Fruit fly (Drosophila melanogaster): ENCODE results near the gene CG5854.
A peak's percentile ranks its signal among the peaks of the same experiment; 100 is the strongest.

CG5854 gene

dm6 chr3R:23909347-23909862, 24.3 kb upstream of the CG5854 start (continued):
- peak; percentile 57 for TF ChIP-seq CG13424 (tag; optimal IDR thresholded peaks at IDR 0.05)
- peak; percentile 83 for TF ChIP-seq CG13296 (GFP tag; optimal IDR thresholded peaks at IDR 0.05)
- TF ChIP-seq CG12104 (GFP tag; optimal IDR thresholded peaks at IDR 0.05), result no peak
- no peak for TF ChIP-seq Neu2 (GFP tag; optimal IDR thresholded peaks at IDR 0.05; ENCODE audit: borderline replicate concordance)
- no peak for TF ChIP-seq ab (GFP tag; optimal IDR thresholded peaks at IDR 0.05)
- no peak for TF ChIP-seq Dip2 (GFP tag; IDR thresholded peaks at IDR 0.05)
- TF ChIP-seq hth (optimal IDR thresholded peaks at IDR 0.05), result no peak
- TF ChIP-seq vfl (GFP tag; optimal IDR thresholded peaks at IDR 0.05), result no peak
- no peak for TF ChIP-seq CG13123 (GFP tag; optimal IDR thresholded peaks at IDR 0.05)
- peak; percentile 66 for TF ChIP-seq CrebB (tag; optimal IDR thresholded peaks at IDR 0.05)
- no peak for TF ChIP-seq CG17912 (GFP tag; optimal IDR thresholded peaks at IDR 0.05)
- peak; percentile 31 for TF ChIP-seq CG12071 (GFP tag; optimal IDR thresholded peaks at IDR 0.05)
- peak; percentile 18 for TF ChIP-seq exex (tag; optimal IDR thresholded peaks at IDR 0.05)
- no peak for TF ChIP-seq CG13775 (GFP tag; optimal IDR thresholded peaks at IDR 0.05)
- no peak for TF ChIP-seq CG12942 (GFP tag; optimal IDR thresholded peaks at IDR 0.05)
- no peak for TF ChIP-seq schlank (tag; optimal IDR thresholded peaks at IDR 0.05)
- TF ChIP-seq NFAT (GFP tag; IDR thresholded peaks at IDR 0.05), result no peak
- TF ChIP-seq Ravus (GFP tag; IDR thresholded peaks at IDR 0.05), result no peak
- TF ChIP-seq luna (GFP tag; optimal IDR thresholded peaks at IDR 0.05), result no peak
- no peak for TF ChIP-seq cas (GFP tag; IDR thresholded peaks at IDR 0.05)
- no peak for TF ChIP-seq MESR4 (GFP tag; optimal IDR thresholded peaks at IDR 0.05)
- TF ChIP-seq CG34376 (GFP tag; optimal IDR thresholded peaks at IDR 0.05), result no peak
- TF ChIP-seq tap (tag; optimal IDR thresholded peaks at IDR 0.05), result peak; percentile 21
- no peak for TF ChIP-seq emc (GFP tag; optimal IDR thresholded peaks at IDR 0.05)
- TF ChIP-seq D19B (GFP tag; optimal IDR thresholded peaks at IDR 0.05), result no peak
- TF ChIP-seq CG30020 (tag; optimal IDR thresholded peaks at IDR 0.05), result no peak
- TF ChIP-seq ATbp (GFP tag; optimal IDR thresholded peaks at IDR 0.05), result peak; percentile 76
- no peak for TF ChIP-seq Doc3 (GFP tag; IDR thresholded peaks at IDR 0.05; ENCODE audit: partially characterized antibody)
- TF ChIP-seq CG3995 (GFP tag; optimal IDR thresholded peaks at IDR 0.05), result no peak
- TF ChIP-seq Taf1 (GFP tag; IDR thresholded peaks at IDR 0.05), result no peak
- TF ChIP-seq yki (optimal IDR thresholded peaks at IDR 0.05), result no peak
- TF ChIP-seq sd (tag; optimal IDR thresholded peaks at IDR 0.05), result peak; percentile 72
- peak; percentile 56 for TF ChIP-seq dmrt99B (tag; optimal IDR thresholded peaks at IDR 0.05)
- TF ChIP-seq CG5953 (GFP tag; IDR thresholded peaks at IDR 0.05), result no peak
- peak; percentile 13 for TF ChIP-seq pros (GFP tag; optimal IDR thresholded peaks at IDR 0.05)
- TF ChIP-seq C15 (GFP tag; IDR thresholded peaks at IDR 0.05), result no peak
- no peak for TF ChIP-seq CG8089 (GFP tag; optimal IDR thresholded peaks at IDR 0.05)
- no peak for TF ChIP-seq Nf-YA (GFP tag; IDR thresholded peaks at IDR 0.05)
- TF ChIP-seq lbe (GFP tag; optimal IDR thresholded peaks at IDR 0.05), result no peak
- peak; percentile 1 for TF ChIP-seq MTF-1 (GFP tag; optimal IDR thresholded peaks at IDR 0.05; ENCODE audit: borderline replicate concordance)
- TF ChIP-seq jing (GFP tag; optimal IDR thresholded peaks at IDR 0.05), result no peak
- TF ChIP-seq stc (GFP tag; IDR thresholded peaks at IDR 0.05), result no peak; the same call in 1 of the 2 replicates
- no peak for TF ChIP-seq CG2889 (GFP tag; IDR thresholded peaks at IDR 0.05)
- TF ChIP-seq inv (GFP tag; IDR thresholded peaks at IDR 0.05; ENCODE audit: partially characterized antibody), result no peak
- peak; percentile 63 for TF ChIP-seq PHDP (tag; optimal IDR thresholded peaks at IDR 0.05)
- TF ChIP-seq Fer2 (tag; optimal IDR thresholded peaks at IDR 0.05), result no peak
- TF ChIP-seq dimm (GFP tag; IDR thresholded peaks at IDR 0.05), result no peak
- peak; percentile 16 for TF ChIP-seq CG14710 (tag; optimal IDR thresholded peaks at IDR 0.05)
- TF ChIP-seq Dp (GFP tag; optimal IDR thresholded peaks at IDR 0.05), result no peak
- no peak for TF ChIP-seq CG15073 (GFP tag; optimal IDR thresholded peaks at IDR 0.05)
- TF ChIP-seq pzg (GFP tag; optimal IDR thresholded peaks at IDR 0.05), result no peak
- TF ChIP-seq CG34422 (GFP tag; IDR thresholded peaks at IDR 0.05), result no peak
